Worm (Caenorhabditis elegans) whole organism, L1 larva: Measurements from ENCODE around the gene rpn-6.2.
A peak's percentile ranks its signal among the peaks of the same experiment; 100 is the strongest.
"Not testable (repeated sequence)": the region's sequence is repeated elsewhere in the genome, so short reads cannot be mapped to it uniquely, and the experiment has no call there.

Experiments
- C16A3.4 ChIP-seq: fragments of 150-350 bp; optimal IDR thresholded peaks from 2 replicates; lab custom pipeline; 2014; ENCODE audit warnings: missing biosample characterization, missing genetic modification characterization
- C34B4.2 ChIP-seq: sonication (generic microtip); optimal IDR thresholded peaks from 2 replicates; lab custom pipeline; 2017; ENCODE audit warnings: mild to moderate bottlenecking, missing genetic modification characterization, missing compliant biosample characterization
- aly-2 ChIP-seq: fragments of 150-350 bp; optimal IDR thresholded peaks from 2 replicates; lab custom pipeline; 2014; ENCODE audit warnings: missing biosample characterization, missing genetic modification characterization
- ama-1 ChIP-seq: fragments of 150-350 bp; optimal IDR thresholded peaks from 2 replicates; lab custom pipeline; 2014
- blmp-1 ChIP-seq: fragments of 150-350 bp; optimal IDR thresholded peaks from 2 replicates; lab custom pipeline; 2014; ENCODE audit warnings: missing biosample characterization, missing genetic modification characterization
- ceh-8 ChIP-seq: fragments of 200-800 bp; sonication (Bioruptor generic); optimal IDR thresholded peaks from 2 replicates; lab custom pipeline; 2018; ENCODE audit warnings: mild to moderate bottlenecking, missing genetic modification characterization, moderate library complexity, missing compliant biosample characterization
- dpl-1 ChIP-seq, 3 experiments: fragments of 150-350 bp in 2 of 3; sonication (generic microtip) in 1 of 3; optimal IDR thresholded peaks; 2 replicates each; lab custom pipeline; 2014 to 2017; ENCODE audit warnings: missing biosample characterization in 3 of 3, missing genetic modification characterization in 3 of 3, missing genetic modification reagents in 3 of 3
- dsc-1 ChIP-seq: sonication (generic microtip); optimal IDR thresholded peaks from 2 replicates; lab custom pipeline; 2016; ENCODE audit warnings: mild to moderate bottlenecking, missing genetic modification characterization, missing compliant biosample characterization
- efl-1 ChIP-seq, 4 experiments: fragments of 150-350 bp; optimal IDR thresholded peaks in 3 of 4; peaks in 1 of 4; 1 replicate in 1 of 4; 2 replicates in 3 of 4; lab custom pipeline; 2014; ENCODE audit warnings: missing biosample characterization in 2 of 4, missing genetic modification characterization in 2 of 4, missing genetic modification reagents in 2 of 4
- egl-27 ChIP-seq, 2 experiments: fragments of 150-350 bp in 1 of 2; sonication (generic microtip); optimal IDR thresholded peaks; 3 replicates each; lab custom pipeline; 2017 to 2018; ENCODE audit warnings: missing biosample characterization in 2 of 2, missing genetic modification characterization in 2 of 2, missing genetic modification reagents in 2 of 2
- elt-2 ChIP-seq: sonication (generic microtip); optimal IDR thresholded peaks from 2 replicates; lab custom pipeline; 2016; ENCODE audit warnings: missing genetic modification characterization, mild to moderate bottlenecking, inconsistent platforms, missing compliant biosample characterization, missing genetic modification reagents
- ets-5 ChIP-seq: fragments of 200-800 bp; sonication (Bioruptor generic); IDR thresholded peaks from 2 replicates; pipeline ENCODE4 v1.3.6; 2022; ENCODE audit warnings: missing genetic modification characterization, missing compliant biosample characterization
- fkh-4 ChIP-seq: sonication (generic microtip); optimal IDR thresholded peaks from 2 replicates; lab custom pipeline; 2016; ENCODE audit warnings: missing compliant biosample characterization, missing genetic modification characterization, borderline replicate concordance
- fkh-8 ChIP-seq: sonication (generic microtip); optimal IDR thresholded peaks from 2 replicates; lab custom pipeline; 2016; ENCODE audit warnings: mild to moderate bottlenecking, missing genetic modification characterization, missing compliant biosample characterization
- grh-1 ChIP-seq: fragments of 200-800 bp; sonication (Bioruptor generic); IDR thresholded peaks from 2 replicates; pipeline ENCODE4 v1.3.6; 2022; ENCODE audit warnings: missing genetic modification reagents, missing genetic modification characterization, missing compliant biosample characterization
- hlh-17 ChIP-seq: fragments of 200-800 bp; sonication (Bioruptor generic); optimal IDR thresholded peaks from 2 replicates; lab custom pipeline; 2018; ENCODE audit warnings: missing genetic modification characterization, mild to moderate bottlenecking, missing compliant biosample characterization, moderate library complexity, borderline replicate concordance
- hlh-4 ChIP-seq: sonication (generic microtip); optimal IDR thresholded peaks from 2 replicates; lab custom pipeline; 2016; ENCODE audit warnings: mild to moderate bottlenecking, missing genetic modification characterization, missing compliant biosample characterization
- lin-14 ChIP-seq: fragments of 200-800 bp; sonication (Bioruptor generic); optimal IDR thresholded peaks from 2 replicates; lab custom pipeline; 2018; ENCODE audit warnings: mild to moderate bottlenecking, missing genetic modification characterization, moderate library complexity, missing compliant biosample characterization
- lin-35 ChIP-seq, 2 experiments: fragments of 150-350 bp; optimal IDR thresholded peaks; 2 replicates each; lab custom pipeline; 2014; ENCODE audit warnings: missing biosample characterization in 2 of 2, missing genetic modification characterization in 2 of 2, missing genetic modification reagents in 2 of 2
- lin-39 ChIP-seq: fragments of 150-350 bp; optimal IDR thresholded peaks from 2 replicates; lab custom pipeline; 2014; ENCODE audit warnings: missing biosample characterization, missing genetic modification reagents, missing genetic modification characterization
- lir-3 ChIP-seq: sonication (generic microtip); optimal IDR thresholded peaks from 2 replicates; lab custom pipeline; 2016; ENCODE audit warnings: mild to moderate bottlenecking, missing genetic modification characterization, moderate library complexity, missing compliant biosample characterization; ENCODE audit not compliant: poor library complexity
- lsy-2 ChIP-seq, 2 experiments: fragments of 150-350 bp; optimal IDR thresholded peaks; 2 replicates each; lab custom pipeline; 2014; ENCODE audit warnings: missing biosample characterization in 2 of 2, missing genetic modification characterization in 2 of 2
- mdl-1 ChIP-seq, 2 experiments: fragments of 150-350 bp; optimal IDR thresholded peaks; 2 replicates each; lab custom pipeline; 2014 to 2017; ENCODE audit warnings: missing biosample characterization in 2 of 2, missing genetic modification characterization in 2 of 2, inconsistent platforms in 1 of 2
- mef-2 ChIP-seq: fragments of 150-350 bp; optimal IDR thresholded peaks from 2 replicates; lab custom pipeline; 2014; ENCODE audit warnings: missing biosample characterization, missing genetic modification characterization
- nhr-20 ChIP-seq: sonication (generic microtip); optimal IDR thresholded peaks from 2 replicates; lab custom pipeline; 2016; ENCODE audit warnings: mild to moderate bottlenecking, missing genetic modification characterization, missing compliant biosample characterization
- nhr-47 ChIP-seq: sonication (generic microtip); optimal IDR thresholded peaks from 2 replicates; lab custom pipeline; 2016; ENCODE audit warnings: mild to moderate bottlenecking, missing genetic modification characterization, moderate library complexity, missing compliant biosample characterization
- nhr-71 ChIP-seq: sonication (generic microtip); optimal IDR thresholded peaks from 2 replicates; lab custom pipeline; 2016; ENCODE audit warnings: mild to moderate bottlenecking, missing genetic modification characterization, moderate library complexity, missing compliant biosample characterization
- pax-3 ChIP-seq: fragments of 200-800 bp; sonication (Bioruptor generic); optimal IDR thresholded peaks from 2 replicates; lab custom pipeline; 2018; ENCODE audit warnings: mild to moderate bottlenecking, missing genetic modification characterization, moderate library complexity, missing compliant biosample characterization
- pqm-1 ChIP-seq: sonication (generic microtip); optimal IDR thresholded peaks from 3 replicates; lab custom pipeline; 2017; ENCODE audit warnings: missing biosample characterization, missing genetic modification characterization
- rnt-1 ChIP-seq: sonication (generic microtip); optimal IDR thresholded peaks from 2 replicates; lab custom pipeline; 2016; ENCODE audit warnings: mild to moderate bottlenecking, missing genetic modification characterization, moderate library complexity, missing compliant biosample characterization
- swsn-7 ChIP-seq: sonication (generic microtip); optimal IDR thresholded peaks from 2 replicates; lab custom pipeline; 2016; ENCODE audit warnings: missing genetic modification characterization, missing compliant biosample characterization
- unc-130 ChIP-seq: fragments of 150-350 bp; optimal IDR thresholded peaks from 2 replicates; lab custom pipeline; 2017; ENCODE audit warnings: missing biosample characterization, missing genetic modification characterization, inconsistent platforms
- unc-30 ChIP-seq: sonication (generic microtip); optimal IDR thresholded peaks from 2 replicates; lab custom pipeline; 2017; ENCODE audit warnings: missing biosample characterization, missing genetic modification characterization
- unc-86 ChIP-seq: sonication (generic microtip); optimal IDR thresholded peaks from 2 replicates; lab custom pipeline; 2016; ENCODE audit warnings: missing genetic modification characterization, missing compliant biosample characterization
- unc-98 ChIP-seq: fragments of 200-800 bp; sonication (Bioruptor generic); IDR thresholded peaks from 2 replicates; pipeline ENCODE4 v1.3.6; 2022; ENCODE audit warnings: missing genetic modification characterization, missing compliant biosample characterization
- vab-15 ChIP-seq: sonication (generic microtip); optimal IDR thresholded peaks from 2 replicates; lab custom pipeline; 2017; ENCODE audit warnings: missing genotype, mild to moderate bottlenecking, missing genetic modification characterization, missing compliant biosample characterization
- xbp-1 ChIP-seq: sonication (generic microtip); optimal IDR thresholded peaks from 2 replicates; lab custom pipeline; 2016; ENCODE audit warnings: missing genetic modification characterization, missing compliant biosample characterization
- ztf-11 ChIP-seq, 2 experiments: sonication (generic microtip); optimal IDR thresholded peaks; 2 replicates each; lab custom pipeline; 2016 to 2017; ENCODE audit warnings: missing genetic modification characterization in 2 of 2, missing biosample characterization in 1 of 2, missing compliant biosample characterization in 1 of 2
- ztf-4 ChIP-seq: fragments of 150-350 bp; optimal IDR thresholded peaks from 2 replicates; lab custom pipeline; 2014; ENCODE audit warnings: missing biosample characterization, missing genetic modification characterization

rpn-6.2 gene

DNA sequence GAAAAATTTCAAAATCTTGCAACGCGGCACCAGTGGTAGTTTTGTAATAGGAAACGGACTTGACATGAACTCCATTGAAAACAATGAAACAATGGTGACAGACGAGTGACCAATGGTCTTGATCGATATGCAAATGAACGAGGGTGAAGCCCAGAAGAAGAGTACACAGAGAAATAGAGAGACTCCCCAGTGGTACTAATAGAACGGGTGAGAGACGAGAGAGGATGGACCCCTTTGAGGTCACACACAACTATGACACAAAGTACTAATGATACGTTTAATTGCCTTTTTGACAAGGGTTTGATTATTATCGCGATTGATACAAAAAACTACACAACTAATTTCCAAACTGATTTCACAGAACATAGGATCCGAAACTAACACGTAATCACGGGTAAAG lies 8.2 kb upstream of the rpn-6.2 start, which contains the start of gene F59B2.8:
TSS of gene F59B2.8 (minus strand) at position 151 of the 400 bp plus-strand sequence.
- no peak for TF ChIP-seq ztf-11 (tag; optimal IDR thresholded peaks at IDR 0.05; lab: Kevin White, UChicago)
- no peak for TF ChIP-seq fkh-4
- TF ChIP-seq lin-35 (GFP tag; optimal IDR thresholded peaks at IDR 0.05; lab: Kevin White, UChicago), result no peak
- no peak for TF ChIP-seq efl-1 (optimal IDR thresholded peaks at IDR 0.05; lab: Kevin White, UChicago)
- no peak for TF ChIP-seq efl-1 (GFP tag; optimal IDR thresholded peaks at IDR 0.05 in 1 of 2; lab: Kevin White, UChicago)
- no peak for TF ChIP-seq dpl-1 (GFP tag; optimal IDR thresholded peaks at IDR 0.05; lab: Kevin White, UChicago)
- TF ChIP-seq, all 84 proteins: peak for 0

DNA sequence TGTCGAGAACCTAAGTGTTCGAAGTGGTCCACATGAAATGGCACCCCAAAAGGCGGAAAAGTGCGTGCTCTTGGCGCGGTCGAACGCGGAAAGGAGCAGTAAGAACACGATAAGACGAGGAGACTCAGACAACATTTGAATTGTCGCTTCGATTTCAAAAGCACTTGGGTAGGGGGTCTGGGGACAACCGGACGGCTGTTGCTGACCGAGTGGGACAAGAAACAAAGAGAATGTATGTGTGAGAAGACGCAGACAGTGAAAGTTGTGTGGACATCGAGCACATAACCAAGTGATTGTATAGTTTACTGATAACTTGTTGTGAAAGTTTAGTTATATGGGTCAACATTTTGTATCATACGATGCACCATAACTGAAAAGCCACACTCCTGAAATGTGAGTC lies 5.4 kb upstream of the rpn-6.2 start:
- TF ChIP-seq C16A3.4 (tag; lab: Kevin White, UChicago) (peak; percentile 3), C34B4.2 (no peak), ztf-4 (tag; lab: Kevin White, UChicago) (no peak), xbp-1 (tag; lab: Kevin White, UChicago) (no peak), unc-30 (tag; lab: Kevin White, UChicago) (no peak), unc-86 (tag; lab: Kevin White, UChicago) (no peak), lsy-2 (tag; optimal IDR thresholded peaks at IDR 0.05; lab: Kevin White, UChicago) (peak in 1 of 2 experiments; percentile 21), vab-15 (tag; lab: Kevin White, UChicago) (no peak), hlh-17 (GFP tag; lab: Kevin White, UChicago) (no peak), fkh-8 (tag; lab: Kevin White, UChicago) (no peak), unc-130 (tag; lab: Kevin White, UChicago) (no peak), unc-98 (GFP tag; lab: Robert Waterston, UW) (no peak), mef-2 (tag; lab: Kevin White, UChicago) (no peak), nhr-71 (tag; lab: Kevin White, UChicago) (no peak), mdl-1 (tag; optimal IDR thresholded peaks at IDR 0.05; lab: Kevin White, UChicago) (no peak), aly-2 (no peak), pax-3 (no peak), efl-1 (optimal IDR thresholded peaks at IDR 0.05; lab: Kevin White, UChicago) (no peak), efl-1 (GFP tag; optimal IDR thresholded peaks at IDR 0.05 in 1 of 2; lab: Kevin White, UChicago) (no peak), nhr-47 (tag; lab: Kevin White, UChicago) (no peak), pqm-1 (tag; lab: Kevin White, UChicago) (no peak), lin-14 (peak; percentile 70), swsn-7 (tag; lab: Kevin White, UChicago) (no peak), ceh-8 (no peak), elt-2 (tag; lab: Kevin White, UChicago) (peak; percentile 59), rnt-1 (tag; lab: Kevin White, UChicago) (peak; percentile 30)

DNA sequence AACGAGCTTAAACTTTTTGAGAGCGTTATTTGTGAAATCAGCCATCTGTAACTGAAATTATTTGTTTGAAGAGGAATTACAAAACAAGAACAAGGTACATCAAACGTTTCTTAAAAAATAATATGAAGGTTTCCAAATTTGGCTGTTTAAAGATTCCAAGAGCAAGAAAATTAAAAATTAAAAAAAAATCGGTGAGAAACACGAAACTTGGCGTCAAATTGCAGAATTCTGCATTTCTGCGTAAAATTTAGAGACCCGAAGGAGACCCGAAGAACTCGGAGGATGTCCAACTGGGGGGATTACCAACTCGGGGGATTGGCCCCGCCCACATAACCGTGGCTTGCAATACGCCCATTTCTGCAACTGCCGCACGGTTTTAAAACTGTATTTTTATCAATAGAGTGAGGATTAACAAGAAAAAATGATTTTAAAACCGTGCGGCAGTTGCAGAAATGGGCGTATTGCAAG lies 4.1 kb upstream of the rpn-6.2 start, which contains the start of gene rab-6.1:
TSS of gene rab-6.1 (minus strand) at position 51 of the 468 bp plus-strand sequence.
- not testable (repeated sequence) for TF ChIP-seq C34B4.2; ztf-4 (tag; lab: Kevin White, UChicago); elt-2 (tag; lab: Kevin White, UChicago)

DNA sequence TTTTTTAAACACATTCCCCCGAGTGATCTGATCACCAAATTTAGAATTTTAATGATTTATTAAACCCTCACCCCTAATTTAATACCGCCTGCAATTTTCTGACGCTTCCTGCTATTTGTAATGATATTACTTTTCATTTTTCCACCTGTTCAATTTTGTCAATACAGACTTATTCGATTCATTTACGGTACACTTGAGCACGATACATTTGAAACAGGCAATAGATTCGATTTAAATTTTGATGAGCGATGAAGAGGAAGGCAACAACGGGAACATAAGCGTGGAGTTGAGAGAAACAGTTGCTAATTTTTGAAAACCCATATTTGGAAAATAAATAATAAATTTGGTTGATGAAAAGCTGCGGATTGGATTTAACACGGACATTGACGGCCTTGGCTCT lies 2.9 kb upstream of the rpn-6.2 start:
- TF ChIP-seq unc-98 (GFP tag; lab: Robert Waterston, UW) (no peak), lsy-2 (tag; optimal IDR thresholded peaks at IDR 0.05; lab: Kevin White, UChicago) (no peak), pqm-1 (tag; lab: Kevin White, UChicago) (no peak), egl-27 (tag; optimal IDR thresholded peaks at IDR 0.05; lab: Kevin White, UChicago) (no peak), lir-3 (tag; lab: Kevin White, UChicago) (no peak), mdl-1 (tag; optimal IDR thresholded peaks at IDR 0.05; lab: Kevin White, UChicago) (no peak), dsc-1 (tag; lab: Kevin White, UChicago) (no peak), hlh-17 (GFP tag; lab: Kevin White, UChicago) (no peak), grh-1 (GFP tag; lab: Robert Waterston, UW) (no peak), lin-39 (tag; lab: Kevin White, UChicago) (no peak), hlh-4 (tag; lab: Kevin White, UChicago) (no peak), blmp-1 (tag; lab: Kevin White, UChicago) (no peak), ets-5 (GFP tag; lab: Robert Waterston, UW) (no peak), ama-1 (lab: Kevin White, UChicago) (no peak), efl-1 (optimal IDR thresholded peaks at IDR 0.05; lab: Kevin White, UChicago) (no peak), efl-1 (GFP tag; optimal IDR thresholded peaks at IDR 0.05 in 1 of 2; lab: Kevin White, UChicago) (no peak), nhr-20 (tag; lab: Kevin White, UChicago) (no peak)
